Fruit fly (Drosophila melanogaster) whole organism, prepupa: Measurements from ENCODE around the gene Hsp70Aa.

ENCODE experiments used
- CG10631 ChIP-seq: fragments of 200-800 bp; sonication (Bioruptor generic); optimal IDR thresholded peaks from 2 replicates; lab custom pipeline; 2016; ENCODE audit warnings: missing biosample characterization, missing genetic modification characterization
- CG10669 ChIP-seq: fragments of 200-800 bp; sonication (Bioruptor generic); optimal IDR thresholded peaks from 3 replicates; lab custom pipeline; 2018; ENCODE audit warnings: missing biosample characterization, mild to moderate bottlenecking, missing genetic modification characterization, moderate library complexity
- CG11762 ChIP-seq: fragments of 200-800 bp; sonication (Bioruptor generic); optimal IDR thresholded peaks from 3 replicates; lab custom pipeline; 2016; ENCODE audit warnings: missing biosample characterization, missing genetic modification characterization; ENCODE audit not compliant: insufficient read depth
- CG11902 ChIP-seq: fragments of 200-800 bp; sonication (Bioruptor generic); optimal IDR thresholded peaks from 3 replicates; lab custom pipeline; 2016; ENCODE audit warnings: missing biosample characterization, missing genetic modification characterization
- CG15336 ChIP-seq: fragments of 200-800 bp; sonication (Bioruptor generic); IDR thresholded peaks from 2 replicates; pipeline ENCODE4 v1.3.6; 2022; ENCODE audit warnings: missing biosample characterization, missing genetic modification characterization
- CG16779 ChIP-seq: fragments of 200-800 bp; sonication (Bioruptor generic); optimal IDR thresholded peaks from 3 replicates; lab custom pipeline; 2017; ENCODE audit warnings: missing biosample characterization, mild to moderate bottlenecking, missing genetic modification characterization
- CG31627 ChIP-seq: fragments of 200-800 bp; sonication (Bioruptor generic); optimal IDR thresholded peaks from 3 replicates; lab custom pipeline; 2016; ENCODE audit warnings: missing biosample characterization, missing genetic modification characterization
- CG32006 ChIP-seq: fragments of 200-800 bp; sonication (Bioruptor generic); optimal IDR thresholded peaks from 3 replicates; lab custom pipeline; 2017; ENCODE audit warnings: missing biosample characterization, mild to moderate bottlenecking, missing genetic modification characterization
- CG3919 ChIP-seq: fragments of 200-800 bp; sonication (Bioruptor generic); optimal IDR thresholded peaks from 3 replicates; lab custom pipeline; 2016; ENCODE audit warnings: missing biosample characterization, missing genetic modification characterization
- CG4318 ChIP-seq: fragments of 200-800 bp; sonication (Bioruptor generic); optimal IDR thresholded peaks from 3 replicates; lab custom pipeline; 2017; ENCODE audit warnings: missing biosample characterization, mild to moderate bottlenecking, missing genetic modification characterization
- CG6163 ChIP-seq: fragments of 200-800 bp; sonication (Bioruptor generic); IDR thresholded peaks from 3 replicates; pipeline ENCODE4 v1.3.6; 2022; ENCODE audit warnings: missing biosample characterization, missing genetic modification characterization
- CG6276 ChIP-seq: fragments of 200-800 bp; sonication (Bioruptor generic); optimal IDR thresholded peaks from 2 replicates; lab custom pipeline; 2017; ENCODE audit warnings: missing biosample characterization, mild to moderate bottlenecking, missing genetic modification characterization
- CG6808 ChIP-seq: fragments of 200-800 bp; sonication (Bioruptor generic); optimal IDR thresholded peaks from 3 replicates; lab custom pipeline; 2017; ENCODE audit warnings: missing biosample characterization, missing genetic modification characterization, mild to moderate bottlenecking, moderate library complexity, missing genetic modification reagents
- CG6854 ChIP-seq: fragments of 200-800 bp; sonication (Bioruptor generic); optimal IDR thresholded peaks from 2 replicates; lab custom pipeline; 2017; ENCODE audit warnings: missing biosample characterization, mild to moderate bottlenecking, missing genetic modification characterization
- CG7368 ChIP-seq: fragments of 200-800 bp; sonication (Bioruptor generic); optimal IDR thresholded peaks from 3 replicates; lab custom pipeline; 2016; ENCODE audit warnings: missing biosample characterization, missing genetic modification characterization
- CG8119 ChIP-seq: fragments of 200-800 bp; sonication (Bioruptor generic); IDR thresholded peaks from 3 replicates; pipeline ENCODE4 v1.3.6; 2022; ENCODE audit warnings: missing biosample characterization, missing genetic modification characterization
- CG8319 ChIP-seq: fragments of 200-800 bp; sonication (Bioruptor generic); optimal IDR thresholded peaks from 3 replicates; lab custom pipeline; 2016; ENCODE audit warnings: missing biosample characterization, missing genetic modification characterization
- CG9139 ChIP-seq: fragments of 200-800 bp; sonication (Bioruptor generic); optimal IDR thresholded peaks from 3 replicates; lab custom pipeline; 2017; ENCODE audit warnings: missing biosample characterization, mild to moderate bottlenecking, missing genetic modification characterization
- Eip75B ChIP-seq: fragments of 200-800 bp; sonication (Bioruptor generic); optimal IDR thresholded peaks from 3 replicates; lab custom pipeline; 2016; ENCODE audit warnings: missing biosample characterization, missing genetic modification characterization
- Eip78C ChIP-seq: fragments of 200-800 bp; sonication (Bioruptor generic); peaks from one replicate; lab custom pipeline; 2016; ENCODE audit warnings: missing biosample characterization, missing genetic modification characterization
- Eip93F ChIP-seq: fragments of 200-800 bp; sonication (Bioruptor generic); optimal IDR thresholded peaks from 2 replicates; lab custom pipeline; 2016; ENCODE audit warnings: missing biosample characterization, mild to moderate bottlenecking, missing genetic modification characterization
- Ets21C ChIP-seq: fragments of 200-800 bp; sonication (Bioruptor generic); optimal IDR thresholded peaks from 3 replicates; lab custom pipeline; 2016; ENCODE audit warnings: missing biosample characterization, missing genetic modification characterization
- Gug ChIP-seq: fragments of 200-800 bp; sonication (Bioruptor generic); IDR thresholded peaks from 2 replicates; pipeline ENCODE4 v1.3.6; 2022; ENCODE audit warnings: missing biosample characterization, missing genetic modification characterization
- Hr38 ChIP-seq: sonication (Bioruptor generic); optimal IDR thresholded peaks from 2 replicates; lab custom pipeline; 2016; ENCODE audit warnings: missing biosample characterization, missing genetic modification characterization
- Hr39 ChIP-seq: fragments of 200-800 bp; sonication (Bioruptor generic); optimal IDR thresholded peaks from 2 replicates; lab custom pipeline; 2016; ENCODE audit warnings: missing biosample characterization, missing genetic modification characterization
- Lpt ChIP-seq: fragments of 200-800 bp; sonication (Bioruptor generic); optimal IDR thresholded peaks from 3 replicates; lab custom pipeline; 2016; ENCODE audit warnings: missing biosample characterization, missing genetic modification characterization
- OdsH ChIP-seq: fragments of 200-800 bp; sonication (Bioruptor generic); optimal IDR thresholded peaks from 3 replicates; lab custom pipeline; 2016; ENCODE audit warnings: missing biosample characterization, missing genetic modification characterization
- Sox102F ChIP-seq: fragments of 200-800 bp; sonication (Bioruptor generic); optimal IDR thresholded peaks from 2 replicates; lab custom pipeline; 2016; ENCODE audit warnings: missing biosample characterization, mild to moderate bottlenecking, missing genetic modification characterization
- Sox15 ChIP-seq: fragments of 200-800 bp; sonication (Bioruptor generic); optimal IDR thresholded peaks from 3 replicates; lab custom pipeline; 2016; ENCODE audit warnings: missing biosample characterization, missing genetic modification characterization
- acj6 ChIP-seq: fragments of 200-800 bp; sonication (Bioruptor generic); optimal IDR thresholded peaks from 3 replicates; lab custom pipeline; 2016; ENCODE audit warnings: missing biosample characterization, missing genetic modification characterization
- cyc ChIP-seq: fragments of 200-800 bp; sonication (Bioruptor generic); optimal IDR thresholded peaks from 3 replicates; lab custom pipeline; 2016; ENCODE audit warnings: missing biosample characterization, missing genetic modification characterization
- dac ChIP-seq: fragments of 200-800 bp; sonication (Bioruptor generic); optimal IDR thresholded peaks from 2 replicates; lab custom pipeline; 2017; ENCODE audit warnings: missing biosample characterization, mild to moderate bottlenecking, missing genetic modification characterization
- dsx ChIP-seq: fragments of 200-800 bp; optimal IDR thresholded peaks from 3 replicates; lab custom pipeline; 2019; ENCODE audit warnings: missing biosample characterization, mild to moderate bottlenecking, missing genetic modification characterization, moderate library complexity; ENCODE audit not compliant: poor library complexity, severe bottlenecking
- eg ChIP-seq: fragments of 200-800 bp; sonication (Bioruptor generic); IDR thresholded peaks from 3 replicates; pipeline ENCODE4 v1.3.6; 2022; ENCODE audit warnings: missing biosample characterization, missing genetic modification characterization
- esn ChIP-seq: fragments of 200-800 bp; sonication (Bioruptor generic); optimal IDR thresholded peaks from 2 replicates; lab custom pipeline; 2016; ENCODE audit warnings: missing biosample characterization, mild to moderate bottlenecking, missing genetic modification characterization, moderate library complexity
- fd85E ChIP-seq: fragments of 200-800 bp; sonication (Bioruptor generic); optimal IDR thresholded peaks from 3 replicates; lab custom pipeline; 2016; ENCODE audit warnings: missing biosample characterization, missing genetic modification characterization
- fkh ChIP-seq: fragments of 200-800 bp; sonication (Bioruptor generic); optimal IDR thresholded peaks from 3 replicates; lab custom pipeline; 2017; ENCODE audit warnings: missing biosample characterization, mild to moderate bottlenecking, missing genetic modification characterization, moderate library complexity
- net ChIP-seq: fragments of 200-800 bp; sonication (Bioruptor generic); optimal IDR thresholded peaks from 3 replicates; lab custom pipeline; 2016; ENCODE audit warnings: missing biosample characterization, missing genetic modification characterization
- salr ChIP-seq, 2 experiments: fragments of 200-800 bp; sonication (Bioruptor generic); optimal IDR thresholded peaks; 3 replicates each; lab custom pipeline; 2016 to 2018; ENCODE audit warnings: missing biosample characterization in 2 of 2, missing genetic modification characterization in 2 of 2, mild to moderate bottlenecking in 1 of 2
- spab ChIP-seq: fragments of 200-800 bp; sonication (Bioruptor generic); optimal IDR thresholded peaks from 2 replicates; lab custom pipeline; 2017; ENCODE audit warnings: missing biosample characterization, mild to moderate bottlenecking, missing genetic modification characterization, missing genetic modification reagents
- ss ChIP-seq, 2 experiments: fragments of 200-800 bp; sonication (Bioruptor generic); optimal IDR thresholded peaks; 2 replicates in 1 of 2; 3 replicates in 1 of 2; lab custom pipeline; 2017 to 2018; ENCODE audit warnings: mild to moderate bottlenecking in 2 of 2, missing biosample characterization in 2 of 2, missing genetic modification characterization in 2 of 2, moderate library complexity in 1 of 2
- svp ChIP-seq: fragments of 200-800 bp; sonication (Bioruptor generic); peaks from one replicate; lab custom pipeline; 2016; ENCODE audit warnings: missing biosample characterization, missing genetic modification characterization

Hsp70Aa gene

DNA sequence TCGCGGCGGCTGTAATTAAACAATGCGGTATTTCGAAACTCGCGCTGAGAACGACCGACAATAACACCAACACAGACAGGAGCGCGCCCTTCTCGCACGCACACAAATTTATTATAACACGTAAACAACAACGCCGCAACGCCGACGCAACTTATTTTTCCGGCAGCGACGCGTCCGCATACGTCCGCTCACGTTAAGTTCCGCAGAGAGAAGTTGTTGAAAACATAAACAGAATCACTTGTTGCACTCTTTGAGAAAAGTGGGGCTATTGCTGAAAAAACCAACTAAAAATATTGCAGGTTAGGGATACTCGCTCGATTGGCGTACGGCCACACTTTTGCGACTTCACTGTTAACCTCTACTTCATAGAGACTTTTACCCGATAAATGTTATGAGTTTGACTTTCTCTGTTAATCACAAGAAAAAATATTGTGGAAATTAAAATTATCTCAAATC is 7.4 kb downstream of the Hsp70Aa start, which contains the start of gene Cad87A (continued):
- TF ChIP-seq CG6808 (GFP tag; lab: Kevin White, UChicago) = no peak
- peak; percentile 19 for TF ChIP-seq CG6854 (GFP tag; lab: Kevin White, UChicago)
- TF ChIP-seq Lpt (GFP tag; lab: Kevin White, UChicago) = no peak
- no peak for TF ChIP-seq eg
- TF ChIP-seq Eip93F (GFP tag; lab: Kevin White, UChicago) = no peak
- no peak for TF ChIP-seq salr (GFP tag; optimal IDR thresholded peaks at IDR 0.05; lab: Kevin White, UChicago)
- no peak for TF ChIP-seq Eip75B (GFP tag; lab: Kevin White, UChicago)
- no peak for TF ChIP-seq fd85E (GFP tag; lab: Kevin White, UChicago)
- peak; percentile 82 for TF ChIP-seq fkh
- no peak for TF ChIP-seq CG31627 (GFP tag; lab: Kevin White, UChicago)
- TF ChIP-seq CG11762 (GFP tag; lab: Kevin White, UChicago) = no peak
- peak; percentile 64 for TF ChIP-seq Eip78C (GFP tag; lab: Kevin White, UChicago)
- peak; percentile 45 for TF ChIP-seq dsx (GFP tag; lab: Kevin White, UChicago)
- no peak for TF ChIP-seq cyc (GFP tag; lab: Kevin White, UChicago)
- no peak for TF ChIP-seq Hr38 (GFP tag; lab: Kevin White, UChicago)
- TF ChIP-seq svp (GFP tag; lab: Kevin White, UChicago) = no peak
- TF ChIP-seq CG15336 (GFP tag; lab: Robert Waterston, UW) = no peak
- no peak for TF ChIP-seq Ets21C
- TF ChIP-seq Sox15 (GFP tag; lab: Kevin White, UChicago) = no peak
- TF ChIP-seq, all 60 proteins: peak for 8

DNA sequence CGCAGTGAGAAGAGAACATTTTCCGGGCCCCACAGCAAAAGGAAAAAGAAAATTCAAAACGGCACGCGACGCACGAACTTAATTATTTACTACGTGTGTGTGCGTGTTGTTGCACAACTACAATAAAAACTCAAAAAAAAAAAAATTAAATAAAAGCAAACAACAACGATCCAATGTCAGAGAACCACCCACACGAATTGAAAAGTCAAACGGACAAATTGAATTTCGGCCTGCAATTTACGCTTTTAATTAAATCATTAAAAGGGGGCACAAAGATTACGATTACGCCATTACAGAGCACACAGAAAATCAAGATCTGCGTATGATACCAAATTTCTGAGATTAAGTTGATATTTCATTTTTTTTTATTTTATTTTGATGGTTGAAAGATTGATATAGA is 8.4 kb downstream of the Hsp70Aa start:
- TF ChIP-seq CG32006 (GFP tag; lab: Kevin White, UChicago) = peak; percentile 11
- 0 out of 3 replicates have a peak, but pooled peaks have one; percentile 15 for TF ChIP-seq eg
- no peak for TF ChIP-seq CG9139 (GFP tag; lab: Kevin White, UChicago)
- TF ChIP-seq svp (GFP tag; lab: Kevin White, UChicago) = peak; percentile 33

DNA sequence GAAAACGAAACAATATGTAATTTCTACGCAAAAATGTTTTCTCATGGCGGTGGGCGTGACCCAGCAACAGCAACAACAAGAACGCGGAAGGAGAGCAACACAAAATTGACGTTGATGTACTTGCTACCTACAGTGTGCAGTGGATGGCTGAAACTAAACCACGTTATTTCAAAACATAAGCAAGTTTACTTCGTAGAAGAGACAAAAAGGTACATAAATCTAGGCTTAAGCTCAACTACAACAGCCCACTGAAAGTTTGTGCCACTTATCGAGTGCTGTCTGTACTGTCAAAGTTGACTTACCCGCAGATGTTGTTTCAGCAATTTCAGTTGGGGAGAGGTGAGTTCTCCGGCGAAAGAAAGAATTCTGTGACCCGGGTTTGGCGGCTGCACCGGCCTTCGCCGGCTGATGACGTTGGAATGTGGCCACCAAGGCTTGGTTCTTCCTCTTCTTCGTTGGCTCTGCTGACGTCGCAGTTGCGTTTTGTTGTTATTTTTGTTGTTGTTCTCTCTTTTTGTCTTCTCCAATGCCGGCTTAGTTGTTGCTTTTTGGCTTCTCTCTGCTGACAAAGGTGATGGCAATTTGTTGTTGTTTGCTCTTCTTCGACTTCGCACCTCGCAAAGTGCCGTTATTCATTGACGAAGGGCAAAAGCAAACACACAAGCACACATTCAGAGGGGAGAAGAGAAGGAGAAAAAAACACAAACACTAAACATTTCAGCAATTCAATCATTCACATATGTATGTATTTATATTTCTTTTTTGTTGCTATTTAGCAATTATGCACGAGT is 9.1 kb downstream of the Hsp70Aa start:
- TF ChIP-seq Sox15 (GFP tag; lab: Kevin White, UChicago) = peak; percentile 39
- peak; percentile 59 for TF ChIP-seq CG10631 (GFP tag; lab: Kevin White, UChicago)
- peak; percentile 84 for TF ChIP-seq cyc (GFP tag; lab: Kevin White, UChicago)
- TF ChIP-seq eg = peak; percentile 74
- TF ChIP-seq OdsH (GFP tag; lab: Kevin White, UChicago) = peak; percentile 63
- TF ChIP-seq Hr39 (GFP tag; lab: Kevin White, UChicago) = peak; percentile 87
- TF ChIP-seq Eip75B (GFP tag; lab: Kevin White, UChicago) = peak; percentile 66
- TF ChIP-seq acj6 (GFP tag; lab: Kevin White, UChicago) = peak; percentile 63
- TF ChIP-seq Ets21C = peak; percentile 64
- TF ChIP-seq CG6854 (GFP tag; lab: Kevin White, UChicago) = no peak
- peak; percentile 37 to 70 for TF ChIP-seq ss (GFP tag; optimal IDR thresholded peaks at IDR 0.05; lab: Kevin White, UChicago)
- TF ChIP-seq Sox102F (GFP tag; lab: Kevin White, UChicago) = peak; percentile 79
- peak; percentile 3 for TF ChIP-seq Eip93F (GFP tag; lab: Kevin White, UChicago)
- no peak for TF ChIP-seq CG16779 (tag; lab: Kevin White, UChicago)
- TF ChIP-seq CG7368 (GFP tag; lab: Kevin White, UChicago) = peak; percentile 60
- peak; percentile 48 for TF ChIP-seq dsx (GFP tag; lab: Kevin White, UChicago)
- TF ChIP-seq net = peak; percentile 55
- TF ChIP-seq CG6276 (GFP tag; lab: Kevin White, UChicago) = peak; percentile 16
- peak; percentile 62 for TF ChIP-seq CG10669
- peak; percentile 72 for TF ChIP-seq CG6163
- peak; percentile 93 for TF ChIP-seq svp (GFP tag; lab: Kevin White, UChicago)
- peak; percentile 67 for TF ChIP-seq fkh
- TF ChIP-seq Eip78C (GFP tag; lab: Kevin White, UChicago) = peak; percentile 87
- TF ChIP-seq CG3919 = peak; percentile 64
- peak; percentile 78 for TF ChIP-seq esn (GFP tag; lab: Kevin White, UChicago)
- TF ChIP-seq fd85E (GFP tag; lab: Kevin White, UChicago) = no peak
- TF ChIP-seq dac (GFP tag; lab: Kevin White, UChicago) = no peak
- TF ChIP-seq CG4318 (GFP tag; lab: Kevin White, UChicago) = peak; percentile 30
- peak; percentile 57 for TF ChIP-seq CG6808 (GFP tag; lab: Kevin White, UChicago)
- TF ChIP-seq spab (GFP tag; lab: Kevin White, UChicago) = peak; percentile 61
- TF ChIP-seq CG9139 (GFP tag; lab: Kevin White, UChicago) = no peak
- no peak for TF ChIP-seq CG8319 (GFP tag; lab: Kevin White, UChicago)
- TF ChIP-seq Gug = no peak
- TF ChIP-seq CG11902 (GFP tag; lab: Kevin White, UChicago) = peak; percentile 50
- no peak for TF ChIP-seq Hr38 (GFP tag; lab: Kevin White, UChicago)
- TF ChIP-seq CG8119 = peak; percentile 41; the same call in 2 of the 3 replicates
